Fruit fly (Drosophila melanogaster) whole organism, prepupa: ENCODE data around the gene CG12531.

ENCODE experiments used
- Blimp-1 ChIP-seq: fragments of 200-800 bp; sonication (Bioruptor generic); optimal IDR thresholded peaks from 3 replicates; lab custom pipeline; 2017; ENCODE audit warnings: missing biosample characterization, missing genetic modification characterization, mild to moderate bottlenecking, moderate library complexity, missing genetic modification reagents
- CG4318 ChIP-seq: fragments of 200-800 bp; sonication (Bioruptor generic); optimal IDR thresholded peaks from 3 replicates; lab custom pipeline; 2017; ENCODE audit warnings: missing biosample characterization, mild to moderate bottlenecking, missing genetic modification characterization
- CG6276 ChIP-seq: fragments of 200-800 bp; sonication (Bioruptor generic); optimal IDR thresholded peaks from 2 replicates; lab custom pipeline; 2017; ENCODE audit warnings: missing biosample characterization, mild to moderate bottlenecking, missing genetic modification characterization
- Ets96B ChIP-seq: fragments of 200-800 bp; optimal IDR thresholded peaks from 2 replicates; lab custom pipeline; 2019; ENCODE audit warnings: missing biosample characterization, mild to moderate bottlenecking, missing genetic modification characterization, moderate library complexity
- Hr4 ChIP-seq: fragments of 200-800 bp; sonication (Bioruptor generic); optimal IDR thresholded peaks from 3 replicates; lab custom pipeline; 2016; ENCODE audit warnings: missing biosample characterization, missing genetic modification characterization
- Smox ChIP-seq: fragments of 200-800 bp; sonication (Bioruptor generic); optimal IDR thresholded peaks from 3 replicates; lab custom pipeline; 2016; ENCODE audit warnings: missing biosample characterization, missing genetic modification characterization
- fd59A ChIP-seq: fragments of 200-800 bp; sonication (Bioruptor generic); optimal IDR thresholded peaks from 2 replicates; lab custom pipeline; 2017; ENCODE audit warnings: missing biosample characterization, mild to moderate bottlenecking, missing genetic modification characterization, missing genetic modification reagents
- fkh ChIP-seq: fragments of 200-800 bp; sonication (Bioruptor generic); optimal IDR thresholded peaks from 3 replicates; lab custom pipeline; 2017; ENCODE audit warnings: missing biosample characterization, mild to moderate bottlenecking, missing genetic modification characterization, moderate library complexity

DNA sequence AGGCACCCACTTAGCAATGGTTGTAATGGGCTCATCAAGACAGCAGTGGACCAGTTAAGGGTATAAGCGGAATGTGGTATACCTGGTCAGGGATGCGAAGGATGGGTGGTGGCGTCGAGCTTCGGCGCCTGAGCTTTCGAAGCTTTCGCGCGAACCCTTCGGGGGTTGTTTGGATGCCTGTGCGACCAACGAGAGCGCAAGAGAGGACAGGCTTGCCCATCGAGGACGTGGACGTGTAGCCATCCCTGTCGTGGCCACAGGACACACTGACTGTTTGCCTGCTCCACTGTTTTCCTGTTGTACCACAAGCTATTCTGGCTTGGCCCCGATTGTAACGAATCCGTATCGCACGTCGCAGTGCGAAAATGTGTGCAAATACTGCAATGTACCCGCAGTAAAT is 16.5 kb downstream of the CG12531 start, which contains the start of gene CG14234:
- no peak for TF ChIP-seq fd59A (GFP tag; lab: Kevin White, UChicago)
- no peak for TF ChIP-seq Hr4 (GFP tag; lab: Kevin White, UChicago)
- TF ChIP-seq Smox, result no peak
- no peak for TF ChIP-seq fkh (GFP tag; lab: Kevin White, UChicago)
- TF ChIP-seq Blimp-1, result no peak
- no peak for TF ChIP-seq CG6276 (GFP tag; lab: Kevin White, UChicago)
- no peak for TF ChIP-seq Ets96B
- no peak for TF ChIP-seq CG4318 (GFP tag; lab: Kevin White, UChicago)
